Fruit fly (Drosophila melanogaster) whole organism, embryonic: ENCODE results near the gene Rpp30.

Experiments used
- Atf3 ChIP-seq: fragments of 200-800 bp; sonication (Bioruptor generic); optimal IDR thresholded peaks from 3 replicates; lab custom pipeline; 2016; ENCODE audit warnings: missing biosample characterization, missing genetic modification characterization
- Bdp1 ChIP-seq: fragments of 200-800 bp; sonication (Bioruptor generic); optimal IDR thresholded peaks from 3 replicates; lab custom pipeline; 2016; ENCODE audit warnings: missing biosample characterization, missing genetic modification characterization
- Bgb ChIP-seq: fragments of 200-800 bp; sonication (Bioruptor generic); IDR thresholded peaks from 2 replicates; pipeline ENCODE4 v1.3.6; 2022; ENCODE audit warnings: missing biosample characterization, missing genetic modification characterization; ENCODE audit not compliant: partially characterized antibody
- CG10267 ChIP-seq: fragments of 200-800 bp; sonication (Bioruptor generic); optimal IDR thresholded peaks from 2 replicates; lab custom pipeline; 2018; ENCODE audit warnings: missing biosample characterization, mild to moderate bottlenecking, missing genetic modification characterization, moderate library complexity
- CG11093 ChIP-seq: fragments of 200-800 bp; sonication (Bioruptor generic); IDR thresholded peaks from 3 replicates; pipeline ENCODE4 v1.3.6; 2022; ENCODE audit warnings: missing biosample characterization, missing genetic modification characterization
- CG11504 ChIP-seq: fragments of 200-800 bp; sonication (Bioruptor generic); optimal IDR thresholded peaks from 3 replicates; lab custom pipeline; 2019; ENCODE audit warnings: missing biosample characterization, mild to moderate bottlenecking, missing genetic modification characterization, moderate library complexity
- CG17359 ChIP-seq: fragments of 200-800 bp; sonication (Bioruptor generic); optimal IDR thresholded peaks from 3 replicates; lab custom pipeline; 2018; ENCODE audit warnings: missing biosample characterization, mild to moderate bottlenecking, missing genetic modification characterization, moderate library complexity
- CG17829 ChIP-seq: fragments of 200-800 bp; optimal IDR thresholded peaks from 2 replicates; lab custom pipeline; 2019; ENCODE audit warnings: missing biosample characterization, mild to moderate bottlenecking, missing genetic modification characterization, moderate library complexity
- CG30403 ChIP-seq: fragments of 200-800 bp; sonication (Bioruptor generic); optimal IDR thresholded peaks from 3 replicates; lab custom pipeline; 2016; ENCODE audit warnings: missing biosample characterization, missing genetic modification characterization
- CG31441 ChIP-seq: fragments of 200-800 bp; sonication (Bioruptor generic); IDR thresholded peaks from 2 replicates; pipeline ENCODE4 v1.3.6; 2022; ENCODE audit warnings: missing biosample characterization, missing genetic modification characterization
- CG3281 ChIP-seq: fragments of 200-800 bp; sonication (Bioruptor generic); optimal IDR thresholded peaks from 3 replicates; lab custom pipeline; 2017; ENCODE audit warnings: missing biosample characterization, mild to moderate bottlenecking, missing genetic modification characterization
- CG33213 ChIP-seq: fragments of 200-800 bp; sonication (Bioruptor generic); optimal IDR thresholded peaks from 3 replicates; lab custom pipeline; 2016; ENCODE audit warnings: missing biosample characterization, missing genetic modification characterization
- CG34422 ChIP-seq: fragments of 200-800 bp; sonication (Bioruptor generic); IDR thresholded peaks from 3 replicates; pipeline ENCODE4 v1.3.6; 2022; ENCODE audit warnings: missing biosample characterization, missing genetic modification characterization
- CG4707 ChIP-seq: fragments of 200-800 bp; sonication (Bioruptor generic); optimal IDR thresholded peaks from 2 replicates; lab custom pipeline; 2018; ENCODE audit warnings: missing biosample characterization, mild to moderate bottlenecking, missing genetic modification characterization, moderate library complexity
- CG6254 ChIP-seq: fragments of 200-800 bp; sonication (Bioruptor generic); optimal IDR thresholded peaks from 3 replicates; lab custom pipeline; 2017; ENCODE audit warnings: mild to moderate bottlenecking, missing biosample characterization, missing genetic modification reagents, missing genetic modification characterization
- CG6654 ChIP-seq: fragments of 200-800 bp; sonication (Bioruptor generic); optimal IDR thresholded peaks from 2 replicates; lab custom pipeline; 2017; ENCODE audit warnings: missing biosample characterization, mild to moderate bottlenecking, missing genetic modification characterization
- CG6765 ChIP-seq: fragments of 200-800 bp; sonication (Bioruptor generic); optimal IDR thresholded peaks from 3 replicates; lab custom pipeline; 2017; ENCODE audit warnings: missing biosample characterization, mild to moderate bottlenecking, missing genetic modification characterization
- CG7271 ChIP-seq: fragments of 200-800 bp; sonication (Bioruptor generic); optimal IDR thresholded peaks from 2 replicates; lab custom pipeline; 2018; ENCODE audit warnings: missing biosample characterization, mild to moderate bottlenecking, missing genetic modification characterization, moderate library complexity
- E2f2 ChIP-seq: fragments of 200-800 bp; sonication (Bioruptor generic); IDR thresholded peaks from 2 replicates; pipeline ENCODE4 v1.3.6; 2022; ENCODE audit warnings: missing biosample characterization, missing genetic modification characterization
- ERR ChIP-seq: fragments of 200-800 bp; sonication (Bioruptor generic); optimal IDR thresholded peaks from 2 replicates; lab custom pipeline; 2016; ENCODE audit warnings: missing biosample characterization, missing genetic modification characterization
- H15 ChIP-seq: fragments of 200-800 bp; sonication (Bioruptor generic); IDR thresholded peaks from 3 replicates; pipeline ENCODE4 v1.3.6; 2022; ENCODE audit warnings: missing biosample characterization, missing genetic modification characterization
- HHEX ChIP-seq: fragments of 200-800 bp; sonication (Bioruptor generic); optimal IDR thresholded peaks from 3 replicates; lab custom pipeline; 2017; ENCODE audit warnings: missing biosample characterization, mild to moderate bottlenecking, missing genetic modification characterization, missing genetic modification reagents
- HmgZ ChIP-seq: fragments of 200-800 bp; sonication (Bioruptor generic); optimal IDR thresholded peaks from 2 replicates; lab custom pipeline; 2018; ENCODE audit warnings: missing biosample characterization, mild to moderate bottlenecking, missing genetic modification characterization
- Myb ChIP-seq: fragments of 200-800 bp; sonication (Bioruptor generic); optimal IDR thresholded peaks from 2 replicates; lab custom pipeline; 2016; ENCODE audit warnings: missing biosample characterization, missing genetic modification characterization
- Opbp ChIP-seq: fragments of 200-800 bp; sonication (Bioruptor generic); IDR thresholded peaks from 3 replicates; pipeline ENCODE4 v1.3.6; 2022; ENCODE audit warnings: missing biosample characterization, missing genetic modification characterization; ENCODE audit not compliant: partially characterized antibody
- Tbp ChIP-seq: fragments of >200 bp; optimal IDR thresholded peaks from 2 replicates; lab custom pipeline; 2018; ENCODE audit warnings: missing biosample characterization, missing genetic modification characterization
- Usf ChIP-seq: fragments of 200-800 bp; sonication (Bioruptor generic); optimal IDR thresholded peaks from 2 replicates; lab custom pipeline; 2017; ENCODE audit warnings: missing genotype, missing biosample characterization, missing genetic modification characterization
- Xbp1 ChIP-seq: fragments of 200-800 bp; sonication (Bioruptor generic); optimal IDR thresholded peaks from 3 replicates; lab custom pipeline; 2016; ENCODE audit warnings: missing biosample characterization, mild to moderate bottlenecking, missing genetic modification characterization
- ab ChIP-seq: fragments of 200-800 bp; sonication (Bioruptor generic); optimal IDR thresholded peaks from 2 replicates; lab custom pipeline; 2016; ENCODE audit warnings: missing biosample characterization, missing genetic modification characterization
- ara ChIP-seq: fragments of 200-800 bp; sonication (Bioruptor generic); IDR thresholded peaks from 2 replicates; pipeline ENCODE4 v1.3.6; 2022; ENCODE audit warnings: missing biosample characterization, missing genetic modification characterization
- chm ChIP-seq: fragments of 200-800 bp; sonication (Bioruptor generic); IDR thresholded peaks from 2 replicates; pipeline ENCODE4 v1.3.6; 2022; ENCODE audit warnings: missing biosample characterization, missing genetic modification characterization
- gcm ChIP-seq: fragments of 200-800 bp; sonication (Bioruptor generic); optimal IDR thresholded peaks from 2 replicates; lab custom pipeline; 2019; ENCODE audit warnings: missing biosample characterization, mild to moderate bottlenecking, missing genetic modification characterization, moderate library complexity
- gem ChIP-seq: fragments of 200-800 bp; sonication (Bioruptor generic); optimal IDR thresholded peaks from 2 replicates; lab custom pipeline; 2019; ENCODE audit warnings: missing biosample characterization, mild to moderate bottlenecking, missing genetic modification characterization, moderate library complexity
- gfzf ChIP-seq: fragments of 200-800 bp; sonication (Bioruptor generic); optimal IDR thresholded peaks from 2 replicates; lab custom pipeline; 2016; ENCODE audit warnings: missing biosample characterization, mild to moderate bottlenecking, missing genetic modification characterization, moderate library complexity
- hb ChIP-seq: fragments of 200-800 bp; sonication (Bioruptor generic); IDR thresholded peaks from 3 replicates; pipeline ENCODE4 v1.3.6; 2022; ENCODE audit warnings: missing biosample characterization, missing genetic modification characterization; ENCODE audit not compliant: partially characterized antibody
- hbn ChIP-seq: fragments of 200-800 bp; sonication (Bioruptor generic); IDR thresholded peaks from 2 replicates; pipeline ENCODE4 v1.3.6; 2022; ENCODE audit warnings: missing biosample characterization, missing genetic modification characterization; ENCODE audit not compliant: partially characterized antibody
- lola ChIP-seq, 3 experiments: fragments of >200 bp in 2 of 3; fragments of 200-800 bp in 1 of 3; sonication (Bioruptor generic) in 1 of 3; optimal IDR thresholded peaks; 2 replicates each; lab custom pipeline; 2017 to 2019; ENCODE audit warnings: missing biosample characterization in 3 of 3, missing genetic modification characterization in 3 of 3, mild to moderate bottlenecking in 1 of 3, moderate library complexity in 1 of 3
- nerfin-2 ChIP-seq: fragments of 200-800 bp; sonication (Bioruptor generic); IDR thresholded peaks from 2 replicates; pipeline ENCODE4 v1.3.6; 2022; ENCODE audit warnings: missing biosample characterization, missing genetic modification characterization; ENCODE audit not compliant: partially characterized antibody
- nom ChIP-seq: fragments of 200-800 bp; sonication (Bioruptor generic); optimal IDR thresholded peaks from 2 replicates; lab custom pipeline; 2017; ENCODE audit warnings: missing biosample characterization, missing genetic modification characterization, mild to moderate bottlenecking, moderate library complexity, missing genetic modification reagents
- prd ChIP-seq, 3 experiments: fragments of >200 bp in 2 of 3; fragments of 200-800 bp in 1 of 3; sonication (Bioruptor generic) in 1 of 3; optimal IDR thresholded peaks in 2 of 3; IDR thresholded peaks in 1 of 3; 2 replicates in 2 of 3; 3 replicates in 1 of 3; pipeline versions ENCODE4 v1.3.6 to Lab custom; 2017 to 2022; ENCODE audit warnings: missing biosample characterization in 1 of 3, missing genetic modification characterization in 1 of 3
- psq ChIP-seq: fragments of 200-800 bp; sonication (Bioruptor generic); optimal IDR thresholded peaks from 2 replicates; lab custom pipeline; 2017; ENCODE audit warnings: missing biosample characterization, missing genetic modification characterization
- sens ChIP-seq: fragments of 200-800 bp; sonication (Bioruptor generic); peaks from one replicate; lab custom pipeline; 2016; ENCODE audit warnings: missing biosample characterization, missing genetic modification characterization
- sug ChIP-seq: fragments of 200-800 bp; optimal IDR thresholded peaks from 2 replicates; lab custom pipeline; 2019; ENCODE audit warnings: missing biosample characterization, mild to moderate bottlenecking, missing genetic modification characterization, moderate library complexity
- tap ChIP-seq: fragments of 200-800 bp; optimal IDR thresholded peaks from 3 replicates; lab custom pipeline; 2019; ENCODE audit warnings: missing biosample characterization, mild to moderate bottlenecking, missing genetic modification characterization, moderate library complexity
- toy ChIP-seq: fragments of 200-800 bp; sonication (Bioruptor generic); IDR thresholded peaks from 2 replicates; pipeline ENCODE4 v1.3.6; 2022; ENCODE audit warnings: missing biosample characterization, missing genetic modification characterization
- tup ChIP-seq: fragments of 200-800 bp; sonication (Bioruptor generic); optimal IDR thresholded peaks from 2 replicates; lab custom pipeline; 2016; ENCODE audit warnings: missing biosample characterization, mild to moderate bottlenecking, missing genetic modification characterization, moderate library complexity
- unc-4 ChIP-seq: fragments of 200-800 bp; sonication (Bioruptor generic); IDR thresholded peaks from 2 replicates; pipeline ENCODE4 v1.3.6; 2022; ENCODE audit warnings: missing biosample characterization, missing genetic modification characterization; ENCODE audit not compliant: partially characterized antibody
- unpg ChIP-seq: fragments of 200-800 bp; sonication (Bioruptor generic); optimal IDR thresholded peaks from 3 replicates; lab custom pipeline; 2018; ENCODE audit warnings: missing biosample characterization, mild to moderate bottlenecking, missing genetic modification characterization, moderate library complexity

The Rpp30 gene

DNA sequence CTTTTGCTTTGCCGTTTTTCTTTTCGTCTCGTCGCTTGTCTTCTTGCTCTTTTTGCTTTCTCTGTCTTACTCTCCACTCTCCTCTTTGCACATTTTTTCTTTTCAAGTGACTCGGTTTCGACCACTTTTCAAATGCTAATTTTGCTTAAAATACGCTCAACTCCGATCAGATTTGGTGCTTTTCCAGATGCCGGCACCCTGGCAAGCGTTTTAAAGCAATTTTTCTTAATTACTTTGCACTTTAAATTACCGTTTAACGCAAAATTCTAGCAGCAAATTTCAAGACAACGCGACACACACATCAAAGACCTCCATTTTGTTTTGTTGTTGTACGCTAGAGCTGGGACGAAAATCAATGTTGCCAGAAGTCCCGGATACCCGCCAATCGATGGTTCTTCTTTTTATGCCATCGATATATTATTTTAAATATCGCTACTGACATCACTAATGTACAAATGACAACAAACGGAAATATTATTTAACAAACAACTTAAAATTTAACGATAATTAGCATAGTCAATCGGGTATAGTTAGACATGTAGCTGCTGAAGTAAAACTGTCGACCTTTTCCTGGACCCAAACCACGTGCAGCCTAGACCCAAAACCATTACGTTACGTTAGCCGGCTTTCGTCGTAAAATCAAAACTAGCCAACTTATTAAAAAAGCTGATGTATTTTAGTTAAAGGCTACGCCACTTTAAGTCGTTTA is 1.5 kb downstream of the Rpp30 start, which contains the start of gene kis:
kis (minus strand) TSS at position 317 of the 709 bp plus-strand sequence.
- TF ChIP-seq CG10267 (tag; lab: Kevin White, UChicago), result peak; percentile 72
- TF ChIP-seq CG6654 (GFP tag; lab: Kevin White, UChicago), result no peak
- TF ChIP-seq gem (tag; lab: Kevin White, UChicago), result peak; percentile 43
- peak; percentile 21 for TF ChIP-seq gcm (GFP tag; lab: Kevin White, UChicago)
- TF ChIP-seq nerfin-2 (GFP tag; lab: Robert Waterston, UW), result peak; percentile 80
- peak; percentile 84 for TF ChIP-seq nom
- no peak for TF ChIP-seq prd (optimal IDR thresholded peaks at IDR 0.05; lab: Kevin White, UChicago)
- TF ChIP-seq prd (GFP tag; IDR thresholded peaks at IDR 0.05; lab: Robert Waterston, UW), result peak; percentile 49; the same call in 2 of the 3 replicates
- peak; percentile 58 for TF ChIP-seq Myb (GFP tag; lab: Kevin White, UChicago)
- 0 out of 3 replicates have a peak, but pooled peaks have one; percentile 14 for TF ChIP-seq H15
- TF ChIP-seq lola (GFP tag; optimal IDR thresholded peaks at IDR 0.05; lab: Kevin White, UChicago), result no peak
- TF ChIP-seq CG6254 (GFP tag; lab: Kevin White, UChicago), result no peak
- no peak for TF ChIP-seq Atf3 (GFP tag; lab: Kevin White, UChicago)
- peak; percentile 45 for TF ChIP-seq Xbp1 (GFP tag; lab: Kevin White, UChicago)
- TF ChIP-seq sug (tag; lab: Kevin White, UChicago), result peak; percentile 64
- peak; percentile 97 for TF ChIP-seq unc-4
- peak; percentile 96 for TF ChIP-seq Bgb (GFP tag; lab: Robert Waterston, UW)
- no peak for TF ChIP-seq CG6765 (GFP tag; lab: Kevin White, UChicago)
- no peak for TF ChIP-seq CG31441 (GFP tag; lab: Robert Waterston, UW)
- TF ChIP-seq Bdp1, result peak; percentile 41
- TF ChIP-seq hb (GFP tag; lab: Robert Waterston, UW), result peak; percentile 91
- TF ChIP-seq tup (GFP tag; lab: Kevin White, UChicago), result no peak
- TF ChIP-seq ara (GFP tag; lab: Robert Waterston, UW), result no peak
- TF ChIP-seq psq (GFP tag; lab: Kevin White, UChicago), result peak; percentile 80
- TF ChIP-seq ERR (GFP tag; lab: Kevin White, UChicago), result peak; percentile 50
- TF ChIP-seq tap, result no peak
- peak; percentile 45 for TF ChIP-seq CG17359 (tag; lab: Kevin White, UChicago)
- TF ChIP-seq CG33213 (GFP tag; lab: Kevin White, UChicago), result peak; percentile 54
- TF ChIP-seq Opbp (GFP tag; lab: Robert Waterston, UW), result peak; percentile 97
- TF ChIP-seq CG3281 (GFP tag; lab: Kevin White, UChicago), result peak; percentile 9
- TF ChIP-seq E2f2 (GFP tag; lab: Robert Waterston, UW), result peak; percentile 51
- peak; percentile 11 for TF ChIP-seq ab (GFP tag; lab: Kevin White, UChicago)
- no peak for TF ChIP-seq CG11093
- TF ChIP-seq hbn (GFP tag; lab: Robert Waterston, UW), result peak; percentile 93
- TF ChIP-seq toy (GFP tag; lab: Robert Waterston, UW), result no peak
- TF ChIP-seq CG30403, result peak; percentile 54
- TF ChIP-seq gfzf (GFP tag; lab: Kevin White, UChicago), result peak; percentile 54
- 0 out of 2 replicates have a peak, but pooled peaks have one; percentile 29 for TF ChIP-seq chm (GFP tag; lab: Robert Waterston, UW)
- peak; percentile 81 for TF ChIP-seq HmgZ (tag; lab: Kevin White, UChicago)
- peak; percentile 66 for TF ChIP-seq CG11504
- TF ChIP-seq HHEX (GFP tag; lab: Kevin White, UChicago), result no peak
- TF ChIP-seq Tbp (GFP tag; lab: Kevin White, UChicago), result no peak
- peak; percentile 43 for TF ChIP-seq unpg (GFP tag; lab: Kevin White, UChicago)
- TF ChIP-seq sens (GFP tag; lab: Kevin White, UChicago), result peak; percentile 90
- peak; percentile 56; the same call in 2 of the 3 replicates for TF ChIP-seq CG34422 (GFP tag; lab: Robert Waterston, UW)
- TF ChIP-seq CG17829 (tag; lab: Kevin White, UChicago), result peak; percentile 37
- TF ChIP-seq CG4707 (GFP tag; lab: Kevin White, UChicago), result peak; percentile 35
- no peak for TF ChIP-seq Usf (GFP tag; lab: Kevin White, UChicago)
- peak; percentile 20 for TF ChIP-seq CG7271 (tag; lab: Kevin White, UChicago)
